Fruit fly (Drosophila melanogaster) whole organism: ENCODE data around the gene Pmi.

ENCODE experiments used
- CG8478 ChIP-seq: fragments of >200 bp; optimal IDR thresholded peaks from 2 replicates; lab custom pipeline; 2018; ENCODE audit warnings: inconsistent platforms
- Dll ChIP-seq: fragments of >200 bp; optimal IDR thresholded peaks from 2 replicates; lab custom pipeline; 2017
- EcR ChIP-seq, 2 experiments: fragments of >200 bp; optimal IDR thresholded peaks; 2 replicates each; lab custom pipeline; 2017; ENCODE audit warnings: missing biosample characterization in 2 of 2, missing genetic modification characterization in 2 of 2, missing genetic modification reagents in 2 of 2
- pan ChIP-seq: fragments of >200 bp; optimal IDR thresholded peaks from 2 replicates; lab custom pipeline; 2017
- psq ChIP-seq: fragments of >200 bp; optimal IDR thresholded peaks from 2 replicates; lab custom pipeline; 2017
- usp ChIP-seq: fragments of >200 bp; optimal IDR thresholded peaks from 2 replicates; lab custom pipeline; 2017; ENCODE audit warnings: missing biosample characterization, missing genetic modification characterization, mixed read lengths

The Pmi gene

dm6 chr3L:5779476-5780401 lies at the start of gene Pmi, which contains the start of the genes Myt1 and PGRP-LD:
Pmi (plus strand) TSS chr3L:5780051.
Myt1 (minus strand) TSS chr3L:5779591.
PGRP-LD (plus strand) TSS chr3L:5780051.
- TF ChIP-seq pan (lab: Kevin White, UChicago) (no peak), CG8478 (lab: Kevin White, UChicago) (no peak), usp (no peak)

DNA sequence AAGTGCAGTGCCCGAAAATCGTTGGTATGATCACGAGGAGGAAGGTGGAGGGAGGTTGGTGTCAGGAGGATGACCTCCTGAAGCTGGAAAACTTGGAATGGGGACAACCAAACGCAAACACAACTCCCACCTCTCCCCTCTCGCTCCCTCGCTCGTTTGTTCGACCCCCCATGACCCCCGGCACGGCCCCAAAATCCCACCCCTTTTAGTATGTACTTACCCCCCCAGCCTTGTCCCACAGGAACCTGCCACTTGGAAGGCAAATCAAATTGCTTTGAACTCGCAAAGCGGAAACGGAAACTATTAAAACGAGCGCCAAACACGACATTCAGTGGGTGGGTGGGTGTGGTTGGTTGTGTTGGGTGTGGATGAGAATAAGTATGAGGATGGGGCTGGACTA lies 48.2 kb upstream of the Pmi start:
- TF ChIP-seq EcR (GFP tag; optimal IDR thresholded peaks at IDR 0.05; lab: Kevin White, UChicago): no peak
- no peak for TF ChIP-seq psq (lab: Kevin White, UChicago)
- TF ChIP-seq pan (lab: Kevin White, UChicago): no peak

DNA sequence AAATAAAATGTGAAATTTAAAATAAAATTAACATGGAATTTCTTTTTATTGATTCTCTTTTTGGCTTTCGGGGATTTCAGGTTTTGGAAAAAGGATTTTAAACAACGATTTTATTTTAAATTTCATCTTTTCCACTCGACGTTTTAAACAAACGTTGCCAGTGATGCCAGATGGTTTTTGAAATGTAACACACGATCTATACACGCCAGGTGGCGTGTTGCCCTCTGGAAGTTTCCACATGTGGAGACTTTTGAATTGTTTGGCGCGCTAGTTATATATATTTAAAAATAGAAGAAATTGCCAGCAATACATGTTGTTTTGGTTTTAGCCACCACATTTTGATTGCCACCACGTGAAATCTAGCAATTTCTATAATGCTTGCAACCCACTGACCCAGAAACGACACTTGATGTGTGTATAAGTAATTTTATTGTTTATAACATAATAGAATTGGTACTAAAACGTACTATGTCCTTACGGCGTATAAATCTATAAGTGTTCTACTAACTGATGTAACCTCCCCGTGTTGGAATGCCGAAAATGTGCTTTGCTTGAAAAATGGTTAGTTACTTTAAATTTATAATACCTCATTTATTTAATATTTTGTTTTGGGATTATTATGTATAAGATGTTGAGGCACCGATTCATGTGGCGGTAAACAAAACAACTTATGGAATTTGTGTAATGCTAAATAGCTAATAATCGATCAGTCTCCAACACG lies 30.1 kb upstream of the Pmi start:
- TF ChIP-seq EcR (GFP tag; optimal IDR thresholded peaks at IDR 0.05; lab: Kevin White, UChicago) (no peak), CG8478 (lab: Kevin White, UChicago) (no peak), usp (no peak), psq (lab: Kevin White, UChicago) (no peak), Dll (lab: Kevin White, UChicago) (no peak)

DNA sequence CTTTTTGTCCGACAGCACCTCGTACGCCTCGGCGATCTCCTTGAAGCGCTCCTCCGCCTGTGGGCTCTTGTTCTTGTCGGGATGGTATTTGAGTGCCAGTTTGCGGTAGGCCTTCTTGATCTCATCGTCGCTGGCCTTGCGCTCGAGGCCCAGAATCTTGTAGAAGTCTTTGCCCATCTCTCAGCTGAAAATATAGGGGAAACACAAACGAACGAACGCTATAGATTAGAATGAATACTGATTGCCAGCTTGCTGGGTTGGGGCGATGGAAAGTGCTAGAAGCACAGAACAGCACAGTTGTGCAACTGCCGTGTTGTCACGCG lies 28.5 kb upstream of the Pmi start:
- TF ChIP-seq psq (lab: Kevin White, UChicago) (no peak), EcR (GFP tag; optimal IDR thresholded peaks at IDR 0.05; lab: Kevin White, UChicago) (no peak), pan (lab: Kevin White, UChicago) (no peak), CG8478 (lab: Kevin White, UChicago) (no peak), usp (no peak), Dll (lab: Kevin White, UChicago) (no peak)

- TF ChIP-seq usp: no peak
- TF ChIP-seq pan (lab: Kevin White, UChicago): no peak
- no peak for TF ChIP-seq EcR (GFP tag; optimal IDR thresholded peaks at IDR 0.05; lab: Kevin White, UChicago)
Measured at dm6 chr3L:5751740-5752579, 27.9 kb upstream of the Pmi start, which contains the start of gene DnaJ-1. DnaJ-1 (minus strand) TSS chr3L:5752189.

DNA sequence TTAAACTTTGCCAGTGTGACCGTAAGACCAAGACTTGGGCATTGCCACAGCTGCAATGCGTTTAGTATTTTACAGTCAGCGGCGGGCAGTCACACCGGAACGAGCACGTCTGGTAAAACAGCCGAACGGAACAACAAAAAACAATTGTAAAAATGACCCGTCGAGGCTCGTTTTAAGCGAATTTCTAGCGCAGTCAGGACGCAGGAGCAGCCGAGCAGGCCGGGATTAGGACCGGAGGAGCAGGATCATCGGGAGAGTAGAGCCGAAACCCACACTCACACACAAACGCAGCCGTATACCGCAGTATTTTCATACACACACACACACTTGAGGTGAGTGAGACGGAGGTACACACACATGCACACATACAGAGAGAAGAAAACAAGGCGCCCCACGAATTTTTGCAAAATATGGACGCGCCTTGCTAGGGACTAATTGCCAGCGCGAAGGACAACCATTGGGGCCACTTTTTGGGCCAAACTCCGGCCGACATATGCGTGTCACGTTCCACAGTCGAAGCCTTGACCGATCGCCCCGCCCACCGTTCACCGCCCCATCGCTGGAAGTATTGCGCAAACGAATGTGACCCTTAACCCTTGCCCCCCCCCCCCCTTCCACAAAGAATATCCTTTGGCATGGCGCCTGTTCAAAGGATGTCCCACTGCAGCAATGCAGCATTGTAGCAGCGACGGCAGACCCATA lies 26.8 kb upstream of the Pmi start, which contains the start of gene Usp47:
TSS of gene Usp47 (plus strand) at position 71 of the 702 bp plus-strand sequence.
- TF ChIP-seq usp: no peak
- no peak for TF ChIP-seq Dll (lab: Kevin White, UChicago)
- no peak for TF ChIP-seq psq (lab: Kevin White, UChicago)
- TF ChIP-seq EcR (GFP tag; optimal IDR thresholded peaks at IDR 0.05; lab: Kevin White, UChicago): no peak

DNA sequence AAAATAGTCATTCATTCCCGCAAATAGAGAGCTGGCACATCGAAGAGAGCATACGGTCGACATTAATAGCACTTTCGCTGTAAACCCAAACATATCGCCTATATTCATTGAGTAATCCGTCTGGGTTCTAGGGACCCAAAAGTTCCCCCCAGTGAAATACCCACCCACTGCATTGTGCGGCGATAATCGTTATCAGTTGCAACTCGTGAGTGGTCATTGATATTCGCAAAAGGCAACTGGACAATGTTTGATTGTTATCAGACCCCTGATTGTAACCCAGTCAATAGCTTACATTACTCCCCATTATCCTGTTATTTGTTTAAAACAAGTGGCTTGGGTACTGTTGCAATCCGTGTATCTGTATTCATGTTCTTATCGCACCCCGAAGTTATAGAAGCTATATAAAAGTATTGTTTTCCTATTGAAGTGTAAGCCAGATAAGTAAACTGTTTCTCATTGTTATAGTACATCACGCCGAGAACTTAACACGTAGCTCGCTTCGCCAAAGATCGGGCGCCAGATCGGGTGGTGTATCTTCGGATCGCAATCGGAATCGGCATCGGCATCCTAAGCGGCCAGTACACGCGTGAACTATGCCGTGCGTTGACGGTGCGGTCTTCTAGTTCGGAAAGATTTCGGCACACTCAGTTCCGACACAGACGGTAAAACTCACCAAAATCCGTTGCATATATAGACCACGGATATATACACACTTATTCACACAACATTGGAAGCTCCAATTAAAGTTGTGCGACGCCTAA lies 26.1 kb upstream of the Pmi start:
- TF ChIP-seq psq (lab: Kevin White, UChicago) (no peak), EcR (GFP tag; optimal IDR thresholded peaks at IDR 0.05; lab: Kevin White, UChicago) (no peak), usp (no peak), Dll (lab: Kevin White, UChicago) (no peak), CG8478 (lab: Kevin White, UChicago) (no peak), pan (lab: Kevin White, UChicago) (no peak)

DNA sequence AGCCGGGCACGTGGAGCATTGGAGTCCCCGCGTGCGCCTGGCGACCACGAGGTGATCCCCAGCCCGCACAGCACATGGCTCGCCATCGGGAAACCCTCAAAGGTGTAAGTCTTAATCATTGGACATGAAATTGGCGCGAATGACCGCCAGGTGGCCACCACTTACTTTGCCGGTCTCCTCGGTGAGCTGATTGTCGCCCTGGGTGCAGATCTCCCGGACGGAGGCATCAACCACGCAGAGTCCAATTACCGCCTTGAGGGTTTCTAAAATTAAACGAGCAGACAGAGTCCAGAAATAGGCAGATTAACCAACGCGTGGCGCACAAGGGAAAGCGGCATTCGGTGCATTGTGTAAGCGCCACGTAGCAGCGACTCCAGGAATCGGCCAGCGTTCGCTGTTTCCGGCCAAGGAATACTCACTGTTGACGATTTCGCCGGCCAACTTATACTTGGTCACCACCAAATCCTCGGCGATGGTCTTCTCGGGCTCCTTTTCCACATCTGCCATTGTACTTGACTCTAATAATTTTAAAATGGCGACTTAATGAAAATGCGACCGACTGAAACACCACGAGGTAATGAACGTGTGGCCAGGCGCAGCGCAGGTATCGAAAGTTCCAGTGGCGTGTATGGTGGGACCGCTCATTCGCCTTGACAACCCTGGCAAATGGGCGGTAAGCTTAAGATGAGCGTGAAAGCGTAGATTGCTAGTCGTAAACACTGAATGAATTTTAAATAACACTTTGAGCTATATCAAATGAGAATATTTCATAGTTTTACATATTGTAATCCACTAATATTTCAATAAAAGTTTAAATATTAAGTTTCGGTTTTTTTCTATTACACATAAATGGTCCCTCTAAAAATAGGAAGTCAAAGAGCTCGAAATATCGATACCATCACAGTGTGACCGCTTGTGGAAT lies 14.7 kb upstream of the Pmi start, which contains the start of gene CG10576:
TSS of gene CG10576 (minus strand) at position 781 of the 922 bp plus-strand sequence.
- TF ChIP-seq usp: no peak
- TF ChIP-seq CG8478 (lab: Kevin White, UChicago): no peak
- TF ChIP-seq Dll (lab: Kevin White, UChicago): no peak
- TF ChIP-seq pan (lab: Kevin White, UChicago): no peak
- no peak for TF ChIP-seq psq (lab: Kevin White, UChicago)

DNA sequence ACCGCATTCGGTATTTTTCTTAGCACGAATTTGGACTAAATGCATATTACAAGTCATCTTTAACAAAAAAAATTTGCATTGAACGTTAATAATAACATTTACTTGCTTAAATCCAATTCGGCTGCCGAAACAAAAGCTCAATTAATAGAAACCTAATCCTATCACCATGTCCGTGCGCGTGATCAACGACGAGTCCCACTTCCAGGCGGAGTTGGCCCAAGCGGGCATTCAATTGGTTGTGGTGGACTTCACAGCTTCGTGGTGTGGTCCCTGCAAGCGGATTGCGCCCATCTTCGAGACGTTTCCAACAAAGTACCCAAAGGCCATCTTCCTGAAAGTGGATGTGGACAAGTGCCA lies 14.0 kb upstream of the Pmi start, which contains the start of gene Txl:
TSS of gene Txl (plus strand) at position 3 of the 357 bp plus-strand sequence.
- TF ChIP-seq pan (lab: Kevin White, UChicago): no peak
- no peak for TF ChIP-seq EcR (GFP tag; optimal IDR thresholded peaks at IDR 0.05; lab: Kevin White, UChicago)
- no peak for TF ChIP-seq Dll (lab: Kevin White, UChicago)
- TF ChIP-seq psq (lab: Kevin White, UChicago): no peak
- no peak for TF ChIP-seq usp
- no peak for TF ChIP-seq CG8478 (lab: Kevin White, UChicago)
